Fruit fly (Drosophila melanogaster) Kc167 (cell line): ENCODE measurements around the gene ebo.

ENCODE experiments used
- Myc ChIP-seq: fragments of >200 bp; optimal IDR thresholded peaks from 2 replicates; lab custom pipeline; 2017; ENCODE audit warnings: missing external identifiers
- Sin3A ChIP-seq: fragments of >200 bp; optimal IDR thresholded peaks from 2 replicates; lab custom pipeline; 2018; ENCODE audit warnings: missing external identifiers
- h ChIP-seq: fragments of >200 bp; optimal IDR thresholded peaks from 3 replicates; lab custom pipeline; 2018; ENCODE audit warnings: missing external identifiers
- insv ChIP-seq: fragments of >200 bp; optimal IDR thresholded peaks from 3 replicates; lab custom pipeline; 2018; ENCODE audit warnings: missing external identifiers
- psq ChIP-seq: fragments of >200 bp; optimal IDR thresholded peaks from 2 replicates; lab custom pipeline; 2017; ENCODE audit warnings: missing external identifiers
- ttk ChIP-seq: sonication (Bioruptor generic); optimal IDR thresholded peaks from 2 replicates; lab custom pipeline; 2017; ENCODE audit warnings: missing external identifiers

dm6 chrX:487517-487957, 11.2 kb upstream of the ebo start, which contains the start of the genes CG18273 and CG3156:
- no peak for TF ChIP-seq insv (lab: Kevin White, UChicago)
- no peak for TF ChIP-seq psq (lab: Kevin White, UChicago)
- no peak for TF ChIP-seq Sin3A (lab: Kevin White, UChicago)
- no peak for TF ChIP-seq h (lab: Kevin White, UChicago)
- no peak for TF ChIP-seq Myc (lab: Kevin White, UChicago)
- TF ChIP-seq ttk (lab: Kevin White, UChicago): no peak
